Worm (Caenorhabditis elegans) whole organism, L2 larva: ENCODE measurements around the gene Y48G9A.11.

ENCODE experiments used
- F13H6.1 ChIP-seq: sonication (generic microtip); optimal IDR thresholded peaks from 2 replicates; lab custom pipeline; 2016; ENCODE audit warnings: missing genetic modification characterization, missing compliant biosample characterization
- R02D3.7 ChIP-seq: fragments of 150-350 bp; optimal IDR thresholded peaks from 2 replicates; lab custom pipeline; 2014; ENCODE audit warnings: missing biosample characterization, missing genetic modification characterization
- ZK546.5 ChIP-seq: sonication (generic microtip); optimal IDR thresholded peaks from 2 replicates; lab custom pipeline; 2017; ENCODE audit warnings: missing biosample characterization, missing genetic modification characterization
- alr-1 ChIP-seq: fragments of 150-350 bp; optimal IDR thresholded peaks from 2 replicates; lab custom pipeline; 2014; ENCODE audit warnings: missing biosample characterization, missing genetic modification characterization
- aly-2 ChIP-seq: fragments of 150-350 bp; optimal IDR thresholded peaks from 2 replicates; lab custom pipeline; 2014; ENCODE audit warnings: missing biosample characterization, missing genetic modification characterization
- ama-1 ChIP-seq: fragments of 150-350 bp; optimal IDR thresholded peaks from 2 replicates; lab custom pipeline; 2018; ENCODE audit warnings: inconsistent platforms
- ceh-16 ChIP-seq: fragments of 150-350 bp; optimal IDR thresholded peaks from 2 replicates; lab custom pipeline; 2014; ENCODE audit warnings: missing biosample characterization, missing genetic modification characterization
- egl-27 ChIP-seq: sonication (generic microtip); optimal IDR thresholded peaks from 3 replicates; lab custom pipeline; 2017; ENCODE audit warnings: missing biosample characterization, missing genetic modification reagents, missing genetic modification characterization
- elt-1 ChIP-seq: fragments of 150-350 bp; optimal IDR thresholded peaks from 2 replicates; lab custom pipeline; 2014; ENCODE audit warnings: missing biosample characterization, missing genetic modification characterization
- elt-3 ChIP-seq: sonication (generic microtip); optimal IDR thresholded peaks from 2 replicates; lab custom pipeline; 2017; ENCODE audit warnings: missing biosample characterization, missing genetic modification characterization
- fos-1 ChIP-seq: fragments of 150-350 bp; optimal IDR thresholded peaks from 2 replicates; lab custom pipeline; 2014; ENCODE audit warnings: missing biosample characterization, missing genetic modification characterization
- gmeb-1 ChIP-seq: fragments of 150-350 bp; optimal IDR thresholded peaks from 2 replicates; lab custom pipeline; 2014; ENCODE audit warnings: missing biosample characterization, missing genetic modification characterization
- lin-11 ChIP-seq: fragments of 150-350 bp; sonication (generic microtip); optimal IDR thresholded peaks from 2 replicates; lab custom pipeline; 2014; ENCODE audit warnings: missing biosample characterization, missing genetic modification characterization, inconsistent platforms, mixed read lengths
- lin-13 ChIP-seq: fragments of 150-350 bp; optimal IDR thresholded peaks from 2 replicates; lab custom pipeline; 2014; ENCODE audit warnings: missing biosample characterization, missing genetic modification reagents, missing genetic modification characterization
- mab-5 ChIP-seq: fragments of 150-350 bp; optimal IDR thresholded peaks from 2 replicates; lab custom pipeline; 2014; ENCODE audit warnings: missing biosample characterization, missing genetic modification characterization
- mdl-1 ChIP-seq, 2 experiments: fragments of 150-350 bp in 1 of 2; sonication (generic microtip) in 1 of 2; optimal IDR thresholded peaks; 2 replicates each; lab custom pipeline; 2017; ENCODE audit warnings: missing biosample characterization in 2 of 2, missing genetic modification characterization in 2 of 2
- nhr-10 ChIP-seq: sonication (generic microtip); optimal IDR thresholded peaks from 2 replicates; lab custom pipeline; 2017; ENCODE audit warnings: missing biosample characterization, missing genetic modification characterization
- nhr-11 ChIP-seq: fragments of 150-350 bp; optimal IDR thresholded peaks from 2 replicates; lab custom pipeline; 2014; ENCODE audit warnings: missing biosample characterization, missing genetic modification characterization
- nhr-12 ChIP-seq: fragments of 150-350 bp; optimal IDR thresholded peaks from 2 replicates; lab custom pipeline; 2014; ENCODE audit warnings: missing biosample characterization, missing genetic modification characterization
- nhr-129 ChIP-seq: fragments of 150-350 bp; optimal IDR thresholded peaks from 2 replicates; lab custom pipeline; 2014; ENCODE audit warnings: missing biosample characterization, missing genetic modification characterization
- nhr-21 ChIP-seq: fragments of 150-350 bp; optimal IDR thresholded peaks from 2 replicates; lab custom pipeline; 2014; ENCODE audit warnings: missing biosample characterization, missing genetic modification characterization
- nhr-23 ChIP-seq: fragments of 150-350 bp; optimal IDR thresholded peaks from 2 replicates; lab custom pipeline; 2014; ENCODE audit warnings: missing biosample characterization, missing genetic modification reagents, missing genetic modification characterization
- nhr-237 ChIP-seq: fragments of 150-350 bp; optimal IDR thresholded peaks from 2 replicates; lab custom pipeline; 2014; ENCODE audit warnings: missing biosample characterization, missing genetic modification characterization
- nhr-25 ChIP-seq: fragments of 150-350 bp; sonication (generic microtip); optimal IDR thresholded peaks from 3 replicates; lab custom pipeline; 2014; ENCODE audit warnings: missing biosample characterization, missing genetic modification characterization
- nhr-6 ChIP-seq: fragments of 150-350 bp; optimal IDR thresholded peaks from 2 replicates; lab custom pipeline; 2014; ENCODE audit warnings: missing biosample characterization, missing genetic modification characterization
- nhr-77 ChIP-seq: fragments of 150-350 bp; optimal IDR thresholded peaks from 2 replicates; lab custom pipeline; 2014; ENCODE audit warnings: missing biosample characterization, missing genetic modification characterization
- peb-1 ChIP-seq: fragments of 150-350 bp; optimal IDR thresholded peaks from 2 replicates; lab custom pipeline; 2014; ENCODE audit warnings: missing biosample characterization, missing genetic modification characterization
- sem-4 ChIP-seq: fragments of 150-350 bp; optimal IDR thresholded peaks from 2 replicates; lab custom pipeline; 2014; ENCODE audit warnings: missing biosample characterization, missing genetic modification reagents, missing genetic modification characterization
- sma-3 ChIP-seq: sonication (generic microtip); optimal IDR thresholded peaks from 2 replicates; lab custom pipeline; 2016; ENCODE audit warnings: missing genetic modification reagents, missing genetic modification characterization, missing compliant biosample characterization
- sma-9 ChIP-seq, 2 experiments: fragments of 150-350 bp in 1 of 2; sonication (generic microtip) in 1 of 2; optimal IDR thresholded peaks; 2 replicates each; lab custom pipeline; 2014 to 2016; ENCODE audit warnings: missing genetic modification characterization in 2 of 2, mild to moderate bottlenecking in 1 of 2, missing biosample characterization in 1 of 2, missing compliant biosample characterization in 1 of 2, missing genetic modification reagents in 1 of 2, moderate library complexity in 1 of 2
- snpc-4 ChIP-seq: fragments of 150-350 bp; optimal IDR thresholded peaks from 2 replicates; lab custom pipeline; 2014; ENCODE audit warnings: missing biosample characterization, missing genetic modification characterization
- unc-39 ChIP-seq: fragments of 150-350 bp; optimal IDR thresholded peaks from 2 replicates; lab custom pipeline; 2014; ENCODE audit warnings: missing biosample characterization, missing genetic modification characterization
- unc-55 ChIP-seq: fragments of 150-350 bp; sonication (generic microtip); optimal IDR thresholded peaks from 3 replicates; lab custom pipeline; 2014; ENCODE audit warnings: missing biosample characterization, missing genetic modification reagents, missing genetic modification characterization
- zag-1 ChIP-seq: fragments of 150-350 bp; optimal IDR thresholded peaks from 2 replicates; lab custom pipeline; 2014; ENCODE audit warnings: missing biosample characterization, missing genetic modification characterization
- ztf-11 ChIP-seq: sonication (generic microtip); optimal IDR thresholded peaks from 2 replicates; lab custom pipeline; 2017; ENCODE audit warnings: missing biosample characterization, missing genetic modification characterization
- ztf-4 ChIP-seq: fragments of 150-350 bp; optimal IDR thresholded peaks from 2 replicates; lab custom pipeline; 2014; ENCODE audit warnings: missing biosample characterization, missing genetic modification characterization

Y48G9A.11 gene

ce11 chrIII:2125936-2126335, 9.2 kb upstream of the Y48G9A.11 start:
- TF ChIP-seq F13H6.1 (tag; lab: Kevin White, UChicago) (peak; percentile 40), sma-3 (peak; percentile 37), ceh-16 (tag; lab: Kevin White, UChicago) (peak; percentile 29), fos-1 (tag; lab: Kevin White, UChicago) (peak; percentile 8), elt-3 (tag; lab: Kevin White, UChicago) (no peak), nhr-25 (tag; lab: Kevin White, UChicago) (peak; percentile 64), nhr-129 (tag; lab: Kevin White, UChicago) (peak; percentile 51), mab-5 (tag; lab: Kevin White, UChicago) (no peak)

- TF ChIP-seq fos-1 (tag; lab: Kevin White, UChicago) = peak; percentile 89
- TF ChIP-seq sma-3 = no peak
- TF ChIP-seq gmeb-1 = peak; percentile 40
- TF ChIP-seq, all 48 proteins: peak for 2
Observed at ce11 chrIII:2123673-2124187, 7.0 kb upstream of the Y48G9A.11 start, which contains the start of gene frl-1. TSS of gene frl-1 (plus strand) at chrIII:2124137.

ce11 chrIII:2117541-2117940, 844 bp upstream of the Y48G9A.11 start, which contains the start of gene Y48G9A.6:
TSS of gene Y48G9A.6 (plus strand) at chrIII:2117841.
- TF ChIP-seq aly-2 (tag; lab: Kevin White, UChicago) (no peak), peb-1 (tag; lab: Kevin White, UChicago) (no peak), ZK546.5 (tag; lab: Kevin White, UChicago) (no peak), unc-39 (tag; lab: Kevin White, UChicago) (no peak), R02D3.7 (tag; lab: Kevin White, UChicago) (no peak), elt-3 (tag; lab: Kevin White, UChicago) (no peak), ztf-4 (tag; lab: Kevin White, UChicago) (no peak), alr-1 (tag; lab: Kevin White, UChicago) (no peak), nhr-77 (no peak)

- TF ChIP-seq unc-55 (GFP tag; lab: Kevin White, UChicago) = no peak
- no peak for TF ChIP-seq nhr-129 (tag; lab: Kevin White, UChicago)
- no peak for TF ChIP-seq fos-1 (tag; lab: Kevin White, UChicago)
- TF ChIP-seq nhr-21 (tag; lab: Kevin White, UChicago) = no peak
- no peak for TF ChIP-seq egl-27 (tag; lab: Kevin White, UChicago)
- TF ChIP-seq sem-4 (tag; lab: Kevin White, UChicago) = no peak
- no peak for TF ChIP-seq nhr-23 (tag; lab: Kevin White, UChicago)
- TF ChIP-seq ama-1 = no peak
- TF ChIP-seq lin-11 (tag; lab: Kevin White, UChicago) = no peak
- no peak for TF ChIP-seq zag-1 (tag; lab: Kevin White, UChicago)
- TF ChIP-seq lin-13 (GFP tag; lab: Kevin White, UChicago) = no peak
- no peak for TF ChIP-seq nhr-6 (tag; lab: Kevin White, UChicago)
- no peak for TF ChIP-seq gmeb-1
- TF ChIP-seq nhr-237 (tag; lab: Kevin White, UChicago) = no peak
- TF ChIP-seq, all 48 proteins: peak for 0
Observed at ce11 chrIII:2115322-2115721, 1.4 kb downstream of the Y48G9A.11 start.

ce11 chrIII:2112601-2113176, 4.0 kb downstream of the Y48G9A.11 start:
- TF ChIP-seq elt-1 (tag; lab: Kevin White, UChicago) = no peak
- TF ChIP-seq alr-1 (tag; lab: Kevin White, UChicago) = no peak
- no peak for TF ChIP-seq nhr-10 (tag; lab: Kevin White, UChicago)
- no peak for TF ChIP-seq fos-1 (tag; lab: Kevin White, UChicago)
- no peak for TF ChIP-seq nhr-21 (tag; lab: Kevin White, UChicago)
- no peak for TF ChIP-seq nhr-11 (tag; lab: Kevin White, UChicago)
- no peak for TF ChIP-seq nhr-77
- no peak for TF ChIP-seq egl-27 (tag; lab: Kevin White, UChicago)
- TF ChIP-seq snpc-4 (tag; lab: Kevin White, UChicago) = no peak
- TF ChIP-seq sma-9 (GFP tag; optimal IDR thresholded peaks at IDR 0.05; lab: Kevin White, UChicago) = no peak
- no peak for TF ChIP-seq sma-9 (tag; optimal IDR thresholded peaks at IDR 0.05; lab: Kevin White, UChicago)
- TF ChIP-seq nhr-25 (tag; lab: Kevin White, UChicago) = no peak
- TF ChIP-seq lin-13 (GFP tag; lab: Kevin White, UChicago) = no peak
- TF ChIP-seq ceh-16 (tag; lab: Kevin White, UChicago) = no peak
- no peak for TF ChIP-seq ztf-11 (tag; lab: Kevin White, UChicago)
- TF ChIP-seq nhr-12 (tag; lab: Kevin White, UChicago) = no peak
- no peak for TF ChIP-seq gmeb-1
- TF ChIP-seq mdl-1 (tag; optimal IDR thresholded peaks at IDR 0.05; lab: Kevin White, UChicago) = no peak
